Fruit fly (Drosophila melanogaster): Measurements from ENCODE around the gene CG18641.

Gene CG18641

dm6 chr2L:2462306-2462844, 47.3 kb upstream of the CG18641 start (continued):
- TF ChIP-seq Dek (tag; optimal IDR thresholded peaks at IDR 0.05), result no peak
- TF ChIP-seq CG9932 (GFP tag; IDR thresholded peaks at IDR 0.05), result no peak

DNA sequence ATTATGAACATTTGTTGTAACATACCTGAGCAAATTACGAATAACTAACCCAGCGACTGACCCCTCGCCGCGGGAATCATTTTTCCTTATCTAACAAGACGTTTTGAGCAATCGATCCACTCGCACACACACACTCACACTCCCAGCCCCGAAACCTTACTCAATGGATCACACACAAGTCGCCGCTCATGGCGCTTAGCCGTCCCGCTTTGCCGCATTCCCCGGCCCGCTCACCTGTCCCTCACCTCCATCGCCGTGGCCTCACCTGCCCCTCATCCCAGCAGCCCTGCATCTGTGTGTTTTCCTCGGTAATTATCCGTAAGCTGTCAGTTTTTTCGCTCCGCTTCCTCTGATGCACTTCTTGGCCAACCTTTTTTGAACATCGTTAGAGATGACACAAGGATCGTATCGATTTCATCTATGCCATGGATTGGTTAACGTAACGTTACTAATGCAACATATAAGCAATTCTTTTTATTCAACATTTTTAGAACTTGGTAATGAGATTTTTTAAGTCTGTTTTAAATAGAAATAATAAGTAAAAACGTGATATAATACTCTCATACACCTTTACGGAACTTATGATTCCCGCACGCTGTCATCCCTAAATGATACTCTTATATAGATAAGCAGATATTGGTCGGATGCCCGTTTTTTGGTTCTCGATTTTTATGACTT, 46.3 kb upstream of the CG18641 start:
- no peak for TF ChIP-seq CG2875 (GFP tag; optimal IDR thresholded peaks at IDR 0.05)
- TF ChIP-seq pros (GFP tag; optimal IDR thresholded peaks at IDR 0.05), result peak; percentile 85
- peak; percentile 44 for TF ChIP-seq CG18262 (tag; optimal IDR thresholded peaks at IDR 0.05)
- 0 out of 2 replicates have a peak, but pooled peaks have one; percentile 20 for TF ChIP-seq NFAT (GFP tag; IDR thresholded peaks at IDR 0.05)
- 0 out of 2 replicates have a peak, but pooled peaks have one; percentile 11 for TF ChIP-seq peb (GFP tag; IDR thresholded peaks at IDR 0.05)
- TF ChIP-seq row (GFP tag; IDR thresholded peaks at IDR 0.05), result peak; percentile 34; the same call in 1 of the 3 replicates
- TF ChIP-seq CG17829 (tag; optimal IDR thresholded peaks at IDR 0.05), result peak; percentile 14
- no peak for TF ChIP-seq pzg (GFP tag; optimal IDR thresholded peaks at IDR 0.05)
- peak; percentile 16 for TF ChIP-seq fd102C (GFP tag; optimal IDR thresholded peaks at IDR 0.05)
- TF ChIP-seq grn (GFP tag; optimal IDR thresholded peaks at IDR 0.05), result peak; percentile 41
- TF ChIP-seq Ets97D (GFP tag; optimal IDR thresholded peaks at IDR 0.05), result no peak
- TF ChIP-seq dmrt11E (tag; optimal IDR thresholded peaks at IDR 0.05), result peak; percentile 60
- TF ChIP-seq CG3995 (GFP tag; optimal IDR thresholded peaks at IDR 0.05), result no peak
- no peak for TF ChIP-seq HLH54F (GFP tag; optimal IDR thresholded peaks at IDR 0.05)
- TF ChIP-seq bsh (GFP tag; optimal IDR thresholded peaks at IDR 0.05), result peak in 1 of 2 experiments; percentile 6
- peak; percentile 64; the same call in 3 of the 4 replicates for TF ChIP-seq Dll (GFP tag; IDR thresholded peaks at IDR 0.05; ENCODE audit: partially characterized antibody)
- TF ChIP-seq prd (optimal IDR thresholded peaks at IDR 0.05), result no peak
- peak; percentile 9; the same call in 1 of the 3 replicates for TF ChIP-seq prd (GFP tag; IDR thresholded peaks at IDR 0.05)
- TF ChIP-seq CG2712 (tag; optimal IDR thresholded peaks at IDR 0.05), result peak; percentile 58
- TF ChIP-seq HLHmδ (GFP tag; optimal IDR thresholded peaks at IDR 0.05), result no peak
- no peak for TF ChIP-seq CG18011 (GFP tag; optimal IDR thresholded peaks at IDR 0.05)
- peak; percentile 36 for TF ChIP-seq CG10979 (tag; optimal IDR thresholded peaks at IDR 0.05)
- peak; percentile 98 for TF ChIP-seq crol (GFP tag; IDR thresholded peaks at IDR 0.05)
- TF ChIP-seq CG2199 (GFP tag; IDR thresholded peaks at IDR 0.05), result peak; percentile 69; the same call in 2 of the 3 replicates
- TF ChIP-seq trem (tag; optimal IDR thresholded peaks at IDR 0.05), result peak; percentile 12
- no peak for TF ChIP-seq CG17359 (tag; optimal IDR thresholded peaks at IDR 0.05)
- TF ChIP-seq ac (GFP tag; optimal IDR thresholded peaks at IDR 0.05), result peak; percentile 76
- peak; percentile 28 for TF ChIP-seq Sry-δ (GFP tag; optimal IDR thresholded peaks at IDR 0.05)
- TF ChIP-seq CG4404 (GFP tag; IDR thresholded peaks at IDR 0.05), result peak; percentile 41; the same call in 1 of the 2 replicates
- TF ChIP-seq dysf (GFP tag; IDR thresholded peaks at IDR 0.05), result no peak
- TF ChIP-seq Hr78 (GFP tag; optimal IDR thresholded peaks at IDR 0.05), result no peak
- TF ChIP-seq cg (GFP tag; optimal IDR thresholded peaks at IDR 0.05), result peak; percentile 42
- TF ChIP-seq z (GFP tag; IDR thresholded peaks at IDR 0.05), result peak; percentile 75; the same call in 2 of the 3 replicates
- TF ChIP-seq CG8290 (GFP tag; optimal IDR thresholded peaks at IDR 0.05), result no peak
- no peak for TF ChIP-seq CG8290 (tag; optimal IDR thresholded peaks at IDR 0.05)
- peak; percentile 13 for TF ChIP-seq CG8924 (tag; optimal IDR thresholded peaks at IDR 0.05)
- no peak for TF ChIP-seq Gug (GFP tag; IDR thresholded peaks at IDR 0.05)
- TF ChIP-seq CG10267 (tag; optimal IDR thresholded peaks at IDR 0.05), result peak; percentile 10
- peak; percentile 87 for TF ChIP-seq kni (GFP tag; optimal IDR thresholded peaks at IDR 0.05)
- peak; percentile 92 for TF ChIP-seq Ets65A (GFP tag)
- peak; percentile 69 for TF ChIP-seq oc (tag; optimal IDR thresholded peaks at IDR 0.05)
- peak; percentile 74 for TF ChIP-seq CG15696 (tag; optimal IDR thresholded peaks at IDR 0.05)
- no peak for TF ChIP-seq CG11247 (GFP tag; IDR thresholded peaks at IDR 0.05)
- no peak for TF ChIP-seq CG11093 (GFP tag; IDR thresholded peaks at IDR 0.05)
- TF ChIP-seq nom (GFP tag; optimal IDR thresholded peaks at IDR 0.05), result no peak

Data from whole organism, embryonic.